Worm (Caenorhabditis elegans) whole organism, L3 larva: ENCODE data around the gene ZK177.3.

Experiments
- ZK546.5 ChIP-seq: sonication (generic microtip); optimal IDR thresholded peaks from 2 replicates; lab custom pipeline; 2017; ENCODE audit warnings: missing biosample characterization, missing genetic modification characterization
- ceh-16 ChIP-seq: sonication (generic microtip); optimal IDR thresholded peaks from 2 replicates; lab custom pipeline; 2017; ENCODE audit warnings: missing biosample characterization, missing genetic modification characterization
- ceh-28 ChIP-seq: fragments of 150-350 bp; optimal IDR thresholded peaks from 2 replicates; lab custom pipeline; 2014; ENCODE audit warnings: missing biosample characterization, missing genetic modification reagents, missing genetic modification characterization
- ceh-82 ChIP-seq: fragments of 150-350 bp; optimal IDR thresholded peaks from 2 replicates; lab custom pipeline; 2014; ENCODE audit warnings: missing biosample characterization, missing genetic modification characterization
- ceh-9 ChIP-seq: sonication (generic microtip); optimal IDR thresholded peaks from 2 replicates; lab custom pipeline; 2018; ENCODE audit warnings: missing biosample characterization, missing genetic modification characterization
- daf-12 ChIP-seq: fragments of 150-350 bp; optimal IDR thresholded peaks from 2 replicates; lab custom pipeline; 2014; ENCODE audit warnings: missing biosample characterization, missing genetic modification reagents, missing genetic modification characterization
- egl-27 ChIP-seq: sonication (generic microtip); optimal IDR thresholded peaks from 4 replicates; lab custom pipeline; 2017; ENCODE audit warnings: missing biosample characterization, missing genetic modification reagents, missing genetic modification characterization
- egl-5 ChIP-seq: fragments of 150-350 bp; optimal IDR thresholded peaks from 2 replicates; lab custom pipeline; 2017; ENCODE audit warnings: missing biosample characterization, missing genetic modification reagents, missing genetic modification characterization, inconsistent platforms
- elt-2 ChIP-seq: sonication (generic microtip); optimal IDR thresholded peaks from 2 replicates; lab custom pipeline; 2016; ENCODE audit warnings: missing genetic modification reagents, mild to moderate bottlenecking, missing genetic modification characterization, missing compliant biosample characterization
- elt-3 ChIP-seq, 3 experiments: fragments of 150-350 bp in 1 of 3; sonication (generic microtip) in 2 of 3; optimal IDR thresholded peaks; 2 replicates in 2 of 3; 4 replicates in 1 of 3; lab custom pipeline; 2014 to 2017; ENCODE audit warnings: missing biosample characterization in 3 of 3, missing genetic modification characterization in 3 of 3
- eor-1 ChIP-seq, 2 experiments: fragments of 150-350 bp; optimal IDR thresholded peaks; 2 replicates each; lab custom pipeline; 2014 to 2018; ENCODE audit warnings: missing biosample characterization in 2 of 2, missing genetic modification characterization in 2 of 2
- fkh-10 ChIP-seq: sonication (generic microtip); optimal IDR thresholded peaks from 2 replicates; lab custom pipeline; 2017; ENCODE audit warnings: missing biosample characterization, missing genetic modification reagents, missing genetic modification characterization
- fos-1 ChIP-seq: fragments of 150-350 bp; optimal IDR thresholded peaks from 2 replicates; lab custom pipeline; 2014; ENCODE audit warnings: missing biosample characterization, missing genetic modification characterization
- jun-1 ChIP-seq: fragments of 150-350 bp; optimal IDR thresholded peaks from 2 replicates; lab custom pipeline; 2014; ENCODE audit warnings: missing biosample characterization, missing genetic modification reagents, missing genetic modification characterization
- lin-39 ChIP-seq: fragments of 150-350 bp; optimal IDR thresholded peaks from 2 replicates; lab custom pipeline; 2018; ENCODE audit warnings: missing biosample characterization, missing genetic modification reagents, missing genetic modification characterization
- mdl-1 ChIP-seq: fragments of 150-350 bp; optimal IDR thresholded peaks from 2 replicates; lab custom pipeline; 2014; ENCODE audit warnings: missing biosample characterization, missing genetic modification characterization
- mml-1 ChIP-seq: fragments of 150-350 bp; sonication (generic microtip); optimal IDR thresholded peaks from 3 replicates; lab custom pipeline; 2014; ENCODE audit warnings: missing biosample characterization, missing genetic modification characterization
- nhr-11 ChIP-seq: fragments of 150-350 bp; optimal IDR thresholded peaks from 2 replicates; lab custom pipeline; 2014; ENCODE audit warnings: missing biosample characterization, missing genetic modification characterization
- nhr-12 ChIP-seq: fragments of 150-350 bp; optimal IDR thresholded peaks from 2 replicates; lab custom pipeline; 2014; ENCODE audit warnings: missing biosample characterization, missing genetic modification characterization
- nhr-23 ChIP-seq: fragments of 150-350 bp; optimal IDR thresholded peaks from 2 replicates; lab custom pipeline; 2014; ENCODE audit warnings: missing biosample characterization, missing genetic modification reagents, missing genetic modification characterization
- nhr-25 ChIP-seq: sonication (generic microtip); optimal IDR thresholded peaks from 2 replicates; lab custom pipeline; 2017; ENCODE audit warnings: missing biosample characterization, missing genetic modification characterization
- nhr-43 ChIP-seq: sonication (generic microtip); optimal IDR thresholded peaks from 2 replicates; lab custom pipeline; 2016; ENCODE audit warnings: mild to moderate bottlenecking, missing genetic modification characterization, missing compliant biosample characterization; ENCODE audit not compliant: poor library complexity, severe bottlenecking
- nhr-67 ChIP-seq: fragments of 150-350 bp; optimal IDR thresholded peaks from 2 replicates; lab custom pipeline; 2014; ENCODE audit warnings: missing biosample characterization, missing genetic modification characterization
- nhr-76 ChIP-seq: fragments of 150-350 bp; sonication (generic microtip); optimal IDR thresholded peaks from 5 replicates; lab custom pipeline; 2014; ENCODE audit warnings: missing biosample characterization, missing genetic modification characterization
- nhr-77 ChIP-seq: fragments of 150-350 bp; optimal IDR thresholded peaks from 2 replicates; lab custom pipeline; 2014; ENCODE audit warnings: missing biosample characterization, missing genetic modification characterization
- sea-2 ChIP-seq: fragments of 150-350 bp; sonication (generic microtip); optimal IDR thresholded peaks from 4 replicates; lab custom pipeline; 2014; ENCODE audit warnings: missing biosample characterization, missing genetic modification reagents, missing genetic modification characterization
- skn-1 ChIP-seq: fragments of 150-350 bp; optimal IDR thresholded peaks from 2 replicates; lab custom pipeline; 2014; ENCODE audit warnings: missing biosample characterization, missing genetic modification characterization
- snpc-4 ChIP-seq: fragments of 150-350 bp; optimal IDR thresholded peaks from 2 replicates; lab custom pipeline; 2014; ENCODE audit warnings: missing biosample characterization, missing genetic modification characterization
- tbx-2 ChIP-seq: sonication (generic microtip); optimal IDR thresholded peaks from 2 replicates; lab custom pipeline; 2016; ENCODE audit warnings: mild to moderate bottlenecking, missing genetic modification characterization, missing compliant biosample characterization
- unc-39 ChIP-seq: sonication (generic microtip); optimal IDR thresholded peaks from 4 replicates; lab custom pipeline; 2017; ENCODE audit warnings: missing biosample characterization, missing genetic modification characterization
- unc-62 ChIP-seq: fragments of 150-350 bp; sonication (generic microtip); optimal IDR thresholded peaks from 4 replicates; lab custom pipeline; 2014; ENCODE audit warnings: missing biosample characterization, missing genetic modification reagents, missing genetic modification characterization
- ztf-4 ChIP-seq: fragments of 150-350 bp; optimal IDR thresholded peaks from 2 replicates; lab custom pipeline; 2014; ENCODE audit warnings: missing biosample characterization, missing genetic modification characterization

ZK177.3 gene

DNA sequence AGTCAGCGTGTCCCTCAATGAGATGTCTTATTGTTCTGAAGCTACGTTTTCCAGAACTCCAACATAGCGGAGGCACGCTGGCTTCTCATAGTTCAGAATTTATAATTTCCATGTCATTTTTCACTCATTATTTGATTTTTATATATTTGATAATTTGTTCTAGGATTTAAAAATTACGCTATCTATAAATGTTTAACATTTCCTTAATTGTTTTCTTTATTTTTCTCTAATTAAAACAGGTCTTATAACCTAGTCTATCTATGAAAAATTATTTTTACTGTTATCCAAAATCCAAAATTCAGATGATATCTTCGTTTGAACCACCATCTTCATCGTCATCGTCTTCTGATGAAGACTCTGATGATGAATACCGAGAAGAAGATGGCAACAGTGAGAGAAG, 37.3 kb upstream of the ZK177.3 start, which contains the start of gene F56D1.1:
F56D1.1 (plus strand) TSS at position 301 of the 400 bp plus-strand sequence.
- no peak for TF ChIP-seq nhr-23 (tag; lab: Kevin White, UChicago)
- TF ChIP-seq mml-1 (tag; lab: Kevin White, UChicago): no peak
- TF ChIP-seq sea-2 (GFP tag; lab: Kevin White, UChicago): no peak
- TF ChIP-seq fos-1 (tag; lab: Kevin White, UChicago): no peak
- TF ChIP-seq nhr-67 (tag; lab: Kevin White, UChicago): no peak
- TF ChIP-seq lin-39: no peak
- TF ChIP-seq ceh-16 (tag; lab: Kevin White, UChicago): no peak
- TF ChIP-seq, all 47 proteins: peak for 0

- TF ChIP-seq mdl-1 (tag; lab: Kevin White, UChicago) (no peak), elt-2 (tag; lab: Kevin White, UChicago) (no peak), eor-1 (tag; optimal IDR thresholded peaks at IDR 0.05; lab: Kevin White, UChicago) (no peak), nhr-12 (no peak)
Measured at ce11 chrII:5481982-5482381, 33.7 kb upstream of the ZK177.3 start, which contains the start of gene cal-8. cal-8 (minus strand) TSS chrII:5482041.

- no peak for TF ChIP-seq sea-2 (GFP tag; lab: Kevin White, UChicago)
- no peak for TF ChIP-seq nhr-11 (tag; lab: Kevin White, UChicago)
- TF ChIP-seq egl-5 (tag; lab: Kevin White, UChicago): no peak
- no peak for TF ChIP-seq eor-1 (tag; optimal IDR thresholded peaks at IDR 0.05; lab: Kevin White, UChicago)
Measured at ce11 chrII:5487844-5488243, 27.8 kb upstream of the ZK177.3 start, which contains the start of gene nep-5. nep-5 (plus strand) TSS chrII:5488144.

- TF ChIP-seq unc-62 (GFP tag; lab: Kevin White, UChicago) (no peak), snpc-4 (tag; lab: Kevin White, UChicago) (no peak), jun-1 (tag; lab: Kevin White, UChicago) (no peak), elt-3 (tag; optimal IDR thresholded peaks at IDR 0.05; lab: Kevin White, UChicago) (no peak), egl-27 (no peak), unc-39 (tag; lab: Kevin White, UChicago) (no peak), mdl-1 (tag; lab: Kevin White, UChicago) (no peak), fos-1 (tag; lab: Kevin White, UChicago) (no peak), fkh-10 (GFP tag; lab: Kevin White, UChicago) (no peak), ceh-82 (tag; lab: Kevin White, UChicago) (no peak)
Measured at ce11 chrII:5494405-5494804, 21.2 kb upstream of the ZK177.3 start, which contains the start of gene F12A10.6. F12A10.6 (minus strand) TSS chrII:5494505.

DNA sequence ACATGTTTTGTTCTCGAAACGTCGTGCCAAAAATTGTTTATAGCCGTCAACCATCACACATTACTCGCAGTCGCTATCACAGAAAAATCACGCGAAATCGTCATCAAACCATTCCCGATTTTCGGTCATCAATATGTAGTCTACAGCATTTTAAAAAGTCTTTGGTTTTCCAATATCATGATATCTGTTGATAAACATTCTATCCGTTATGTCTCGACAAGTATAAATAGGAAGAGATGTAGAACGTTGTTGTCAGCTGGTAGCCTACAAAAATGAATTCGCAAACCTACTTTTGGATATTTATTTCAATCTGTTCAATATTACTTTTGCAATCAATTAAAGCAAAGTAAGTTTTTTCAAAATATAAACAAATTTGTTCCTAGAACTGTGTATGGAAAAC, 19.3 kb upstream of the ZK177.3 start, which contains the start of gene F12A10.1:
F12A10.1 (plus strand) TSS at position 166 of the 400 bp plus-strand sequence.
- TF ChIP-seq ceh-16 (tag; lab: Kevin White, UChicago) (no peak), eor-1 (tag; optimal IDR thresholded peaks at IDR 0.05; lab: Kevin White, UChicago) (no peak), nhr-25 (tag; lab: Kevin White, UChicago) (no peak), ceh-9 (no peak), fos-1 (tag; lab: Kevin White, UChicago) (no peak), tbx-2 (tag; lab: Kevin White, UChicago) (no peak), nhr-11 (tag; lab: Kevin White, UChicago) (no peak), ZK546.5 (tag; lab: Kevin White, UChicago) (no peak), nhr-76 (tag; lab: Kevin White, UChicago) (no peak), nhr-43 (tag; lab: Kevin White, UChicago) (no peak), daf-12 (tag; lab: Kevin White, UChicago) (no peak), nhr-12 (no peak), lin-39 (no peak), nhr-77 (tag; lab: Kevin White, UChicago) (no peak)

- no peak for TF ChIP-seq elt-3 (tag; optimal IDR thresholded peaks at IDR 0.05; lab: Kevin White, UChicago)
- TF ChIP-seq ceh-9: no peak
- TF ChIP-seq ztf-4 (tag; lab: Kevin White, UChicago): no peak
- no peak for TF ChIP-seq nhr-43 (tag; lab: Kevin White, UChicago)
- TF ChIP-seq nhr-67 (tag; lab: Kevin White, UChicago): no peak
- no peak for TF ChIP-seq nhr-12
- no peak for TF ChIP-seq skn-1 (tag; lab: Kevin White, UChicago)
- no peak for TF ChIP-seq ceh-28 (tag; lab: Kevin White, UChicago)
- TF ChIP-seq fos-1 (tag; lab: Kevin White, UChicago): no peak
- TF ChIP-seq egl-27: no peak
- TF ChIP-seq mml-1 (tag; lab: Kevin White, UChicago): no peak
- TF ChIP-seq ceh-82 (tag; lab: Kevin White, UChicago): no peak
- TF ChIP-seq, all 47 proteins: peak for 0
Measured at ce11 chrII:5497541-5497940, 18.1 kb upstream of the ZK177.3 start.
